Worm (Caenorhabditis elegans): ENCODE results near the gene col-172.

col-172 gene

DNA sequence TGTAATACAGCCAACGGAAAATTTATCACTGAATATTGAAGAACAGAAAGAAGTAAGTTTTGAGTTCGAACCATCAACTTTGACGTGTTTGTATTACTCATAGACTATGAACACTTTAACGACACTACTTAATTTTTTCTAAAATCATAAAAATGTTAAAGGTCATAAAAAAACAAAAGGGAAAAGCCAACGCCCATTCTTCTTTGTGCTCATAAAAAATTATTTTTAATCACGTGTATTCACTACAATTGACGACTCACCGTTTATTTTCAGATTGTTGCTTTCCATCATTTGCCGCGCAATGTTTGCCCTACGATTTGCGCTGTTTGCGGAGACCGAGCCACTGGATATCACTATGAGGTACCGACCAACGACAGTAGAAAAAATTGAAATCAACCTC is 16.4 kb upstream of the col-172 start:
- TF ChIP-seq unc-62 (GFP tag; optimal IDR thresholded peaks at IDR 0.05): no peak

DNA sequence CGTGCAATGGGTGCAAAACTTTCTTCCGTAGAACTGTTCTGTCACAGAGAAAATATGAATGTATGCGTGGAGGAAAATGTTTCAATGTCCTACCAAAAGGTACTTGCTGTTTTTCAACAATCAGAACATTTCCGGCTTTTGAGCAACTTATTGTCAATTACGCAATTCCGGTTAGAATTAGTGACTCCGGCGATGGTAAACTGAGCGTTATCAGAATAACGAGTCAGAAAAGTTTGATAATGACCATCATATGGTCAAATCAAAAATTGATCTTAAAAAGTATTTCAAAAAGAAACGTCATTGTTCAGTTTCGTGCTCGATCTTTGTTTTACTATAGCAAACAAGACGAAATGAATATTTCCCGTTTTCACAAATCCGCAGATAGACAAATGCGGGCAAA is 15.8 kb upstream of the col-172 start:
- no peak for TF ChIP-seq unc-62 (GFP tag; optimal IDR thresholded peaks at IDR 0.05)

DNA sequence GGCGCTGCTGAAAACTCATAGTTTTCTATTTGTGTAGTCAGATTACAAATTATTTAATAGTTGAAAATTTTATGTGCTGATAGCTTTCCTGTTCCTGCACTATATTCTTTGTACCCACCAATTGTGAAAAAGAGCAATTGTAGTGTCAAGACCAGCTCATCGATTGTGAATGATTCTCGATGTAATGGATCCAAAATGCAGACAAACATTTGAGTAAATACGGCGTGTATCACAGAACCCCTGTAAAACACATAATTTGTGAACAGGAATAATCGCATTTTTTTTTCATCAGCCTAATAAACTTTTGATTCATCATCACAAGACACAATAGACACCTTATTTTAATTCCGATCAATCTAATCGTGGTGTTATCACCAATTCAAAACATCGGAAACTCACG is 10.4 kb upstream of the col-172 start:
- TF ChIP-seq unc-62 (GFP tag; optimal IDR thresholded peaks at IDR 0.05): no peak

DNA sequence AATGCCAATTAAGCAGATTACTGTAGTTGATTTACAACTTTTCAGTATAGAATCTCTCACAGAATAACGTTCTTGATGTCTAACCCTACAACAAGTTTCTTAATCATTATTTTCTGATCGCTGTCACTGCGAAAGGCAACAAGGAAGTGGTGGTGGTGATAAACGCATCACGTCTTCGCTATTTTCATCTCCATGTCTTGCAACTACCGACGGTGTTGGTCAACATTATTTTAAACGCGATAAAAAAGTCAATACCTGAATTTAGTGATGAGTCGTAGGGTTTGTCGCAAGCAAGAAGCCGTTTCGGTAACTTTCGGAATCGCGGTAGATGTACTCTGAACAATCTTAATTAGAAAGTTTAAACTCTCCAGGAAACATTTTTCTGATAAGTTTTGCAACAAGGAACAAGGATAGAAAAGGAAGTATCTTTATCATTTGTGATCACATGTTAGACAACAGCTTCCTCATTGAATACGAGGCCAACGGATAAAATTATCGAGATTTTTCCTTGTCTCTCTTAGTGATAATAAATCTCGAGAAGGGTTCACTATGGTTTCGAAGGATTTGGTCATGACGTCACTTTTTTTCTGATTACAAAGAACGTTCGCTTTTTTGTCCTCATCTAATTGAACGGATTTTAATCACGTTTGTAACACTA is 8.7 kb upstream of the col-172 start:
- no peak for TF ChIP-seq unc-62 (GFP tag; optimal IDR thresholded peaks at IDR 0.05)

DNA sequence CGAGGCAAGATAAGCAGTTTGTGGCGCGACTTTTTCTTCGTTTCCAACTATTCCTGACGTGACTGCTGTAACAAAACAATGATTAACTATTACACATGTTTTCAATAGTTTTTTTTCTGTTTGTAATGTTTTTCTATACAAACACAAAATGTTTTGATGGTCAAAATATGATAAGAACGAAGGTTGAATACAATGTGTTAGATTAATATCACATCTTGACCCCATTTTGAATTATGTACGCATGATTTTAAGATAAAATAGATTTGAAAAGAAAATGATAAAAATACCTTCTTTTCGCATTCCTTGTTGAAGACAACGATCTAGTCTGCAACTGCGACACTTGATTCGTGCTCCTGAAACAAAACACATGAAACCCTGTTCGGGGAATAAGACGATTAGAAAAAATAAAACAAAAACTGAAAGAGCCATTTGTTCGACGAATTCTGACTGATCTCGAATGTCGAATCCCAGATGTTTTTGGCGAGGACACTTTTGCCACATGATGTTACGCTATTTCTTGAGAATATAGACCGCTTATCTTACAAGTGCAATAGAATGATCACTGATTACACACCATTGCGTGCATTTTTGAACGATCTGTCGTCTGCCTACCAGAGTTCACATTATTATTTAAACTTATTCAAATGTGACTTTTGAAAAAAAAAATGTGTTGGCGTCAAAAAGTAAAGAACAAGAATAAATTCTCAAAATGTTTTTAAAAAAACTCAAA is 7.3 kb upstream of the col-172 start:
- no peak for TF ChIP-seq unc-62 (GFP tag; optimal IDR thresholded peaks at IDR 0.05)

DNA sequence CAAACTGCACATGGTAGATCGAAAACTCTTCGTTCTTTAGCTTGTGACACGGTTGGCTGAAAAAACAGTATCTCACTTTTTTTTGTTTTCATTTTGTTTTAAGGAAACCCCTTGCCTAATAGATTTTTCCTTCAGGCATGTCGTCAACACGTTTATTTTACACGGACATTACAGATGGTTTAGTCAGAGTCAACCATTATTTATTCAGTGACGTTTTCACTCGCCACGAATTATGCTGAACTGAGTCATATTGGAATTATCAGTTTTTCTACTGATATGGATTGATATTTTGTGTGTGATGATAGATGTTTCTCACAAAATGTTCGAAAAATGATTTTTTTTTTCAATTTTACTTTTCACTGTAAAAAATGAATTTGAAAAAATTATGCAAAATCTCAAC is 5.2 kb upstream of the col-172 start:
- no peak for TF ChIP-seq unc-62 (GFP tag; optimal IDR thresholded peaks at IDR 0.05)

DNA sequence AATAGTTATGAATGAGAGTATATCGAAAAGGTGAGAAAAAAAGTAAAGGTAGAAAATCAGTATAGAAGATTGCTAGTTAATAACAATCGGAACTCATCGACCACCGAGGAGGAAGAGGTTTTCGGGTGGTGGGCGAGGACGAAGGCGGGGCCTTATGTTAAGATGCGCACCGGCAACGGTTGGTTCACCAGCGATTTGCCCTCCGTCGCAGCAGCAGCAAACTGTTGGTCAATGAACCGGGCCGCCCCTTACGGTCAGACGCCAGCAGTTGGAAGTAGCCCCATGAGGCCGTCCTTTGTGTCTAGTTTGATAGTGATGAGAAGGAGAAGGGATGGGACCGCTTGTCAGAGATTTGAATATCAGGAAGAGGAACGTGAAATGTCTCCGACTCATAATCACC is 3.7 kb upstream of the col-172 start, which contains the start of gene nhr-137:
nhr-137 (minus strand) TSS at position 101 of the 400 bp plus-strand sequence.
- no peak for TF ChIP-seq unc-62 (GFP tag; optimal IDR thresholded peaks at IDR 0.05)

DNA sequence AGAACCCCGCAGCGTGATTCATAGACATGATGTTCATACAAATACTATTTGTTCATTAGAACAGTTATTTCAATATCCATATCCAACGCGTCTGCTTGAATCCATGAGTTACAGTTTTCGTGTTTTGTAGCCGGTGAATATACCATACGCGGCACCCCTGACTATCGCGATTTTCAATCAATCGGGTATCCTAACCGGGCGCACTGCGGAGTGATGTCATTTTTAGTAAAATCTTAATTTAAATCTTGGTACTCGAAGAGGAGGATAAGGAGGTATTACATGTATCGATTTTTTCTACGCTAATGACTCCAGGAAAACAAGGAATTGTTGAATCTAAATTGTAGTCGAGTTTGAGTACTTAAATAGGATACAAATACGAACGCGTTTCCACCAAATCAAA is 3.3 kb upstream of the col-172 start:
- TF ChIP-seq unc-62 (GFP tag; optimal IDR thresholded peaks at IDR 0.05): no peak

DNA sequence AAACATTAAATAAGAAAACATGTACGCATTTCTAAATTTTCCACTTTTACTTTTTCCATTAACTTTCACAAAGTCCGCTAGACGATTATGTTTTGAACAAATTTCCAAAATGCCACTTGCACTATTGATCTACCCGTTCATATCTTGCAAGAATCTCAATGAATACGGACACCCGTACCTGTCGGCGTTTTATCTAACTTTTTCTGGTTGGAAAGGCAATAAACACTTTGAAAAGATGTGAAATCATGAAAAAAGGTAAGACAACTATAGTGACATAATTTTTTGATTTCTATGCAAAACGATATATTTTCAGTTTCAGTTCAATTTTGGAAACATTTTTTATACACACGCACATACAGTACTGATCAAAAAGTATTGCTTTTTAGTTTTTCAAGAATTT is 902 bp upstream of the col-172 start:
- no peak for TF ChIP-seq unc-62 (GFP tag; optimal IDR thresholded peaks at IDR 0.05)

DNA sequence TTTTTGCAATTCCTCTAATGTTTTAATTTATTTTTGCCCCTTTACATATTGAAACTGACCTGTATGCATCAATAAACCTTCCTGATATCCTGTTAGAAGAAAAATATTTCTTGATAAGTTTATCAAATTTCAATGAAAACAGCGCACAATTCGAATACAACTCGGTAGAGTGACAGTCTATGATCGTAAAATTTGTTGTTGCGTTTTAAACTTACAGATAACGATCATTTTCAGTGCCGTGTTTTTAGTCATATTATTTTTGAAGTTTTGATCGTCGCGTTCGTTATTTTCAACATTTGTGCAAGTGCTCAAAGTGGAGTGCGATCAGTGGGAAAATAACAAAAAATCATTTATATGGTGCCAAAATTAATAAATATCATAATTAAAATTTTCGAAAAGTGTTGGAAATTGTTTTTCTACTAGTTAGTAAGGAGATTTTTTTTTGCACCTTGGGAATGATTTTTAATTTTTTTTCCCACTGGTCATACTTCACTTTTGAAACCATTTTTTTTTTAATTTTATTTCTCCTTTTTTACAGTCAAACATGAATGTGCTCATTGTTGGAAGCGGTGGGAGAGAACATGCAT is 1.8 kb downstream of the col-172 start, which contains the start of gene F38B6.4:
F38B6.4 (plus strand) TSS at position 537 of the 587 bp plus-strand sequence.
- TF ChIP-seq unc-62 (GFP tag; optimal IDR thresholded peaks at IDR 0.05): no peak

DNA sequence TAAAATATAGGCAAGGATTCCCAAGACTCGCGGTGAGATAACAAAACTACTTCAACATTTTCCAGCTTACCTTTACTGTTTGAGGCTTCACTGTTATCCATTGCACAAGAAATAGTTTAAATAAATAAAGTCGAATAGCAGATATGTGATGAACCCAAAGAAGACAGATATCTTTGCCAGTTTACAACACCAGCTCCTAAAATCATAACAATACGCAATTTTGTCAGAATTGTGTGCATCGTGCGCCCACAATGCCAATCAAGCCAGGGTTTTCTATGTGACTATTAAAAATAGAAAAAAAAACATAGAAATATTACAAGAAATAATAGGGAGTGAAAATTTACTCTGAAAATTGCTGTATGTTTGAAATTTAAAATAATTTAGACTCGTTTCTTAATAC is 10.1 kb downstream of the col-172 start, which contains the start of gene F38B6.8:
F38B6.8 (minus strand) TSS at position 101 of the 400 bp plus-strand sequence.
- TF ChIP-seq unc-62 (GFP tag; optimal IDR thresholded peaks at IDR 0.05): no peak

DNA sequence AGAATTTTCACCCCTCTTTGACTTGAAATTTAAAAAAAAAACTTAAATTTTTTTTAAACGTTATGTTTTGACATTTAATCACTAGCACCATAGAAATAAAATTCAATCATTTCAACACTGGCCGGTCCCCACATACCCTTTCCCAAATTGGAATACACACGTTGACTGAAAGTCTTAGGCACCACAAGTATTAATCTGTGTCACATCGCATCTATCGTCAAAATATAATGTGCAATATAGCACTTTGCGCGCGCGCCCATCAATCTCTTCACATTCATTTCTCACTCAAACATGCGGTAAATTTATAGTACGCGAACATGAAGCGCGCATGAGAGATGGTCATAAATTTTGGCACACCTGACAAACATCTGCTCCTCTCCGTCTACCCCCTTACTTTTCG is 14.7 kb downstream of the col-172 start:
- TF ChIP-seq unc-62 (GFP tag; optimal IDR thresholded peaks at IDR 0.05): no peak

DNA sequence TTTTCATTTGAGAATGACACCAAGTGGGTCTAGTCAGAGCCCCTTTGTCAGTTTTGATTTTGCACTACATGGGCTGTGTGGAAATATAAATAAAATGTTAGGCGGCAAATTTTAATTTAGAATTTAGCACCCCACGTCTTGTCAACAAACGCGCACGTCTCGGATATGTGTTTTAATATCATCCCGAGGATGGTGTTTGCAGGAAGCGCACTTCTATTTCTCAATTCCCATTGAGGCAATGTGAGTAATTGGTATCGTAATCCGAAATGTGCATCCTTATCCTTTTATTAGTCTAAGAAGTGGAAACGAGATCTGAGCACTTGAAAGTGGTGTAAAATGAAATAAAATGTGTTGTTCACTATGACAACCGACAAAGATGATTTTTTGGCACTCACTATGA is 15.1 kb downstream of the col-172 start:
- TF ChIP-seq unc-62 (GFP tag; optimal IDR thresholded peaks at IDR 0.05): no peak

DNA sequence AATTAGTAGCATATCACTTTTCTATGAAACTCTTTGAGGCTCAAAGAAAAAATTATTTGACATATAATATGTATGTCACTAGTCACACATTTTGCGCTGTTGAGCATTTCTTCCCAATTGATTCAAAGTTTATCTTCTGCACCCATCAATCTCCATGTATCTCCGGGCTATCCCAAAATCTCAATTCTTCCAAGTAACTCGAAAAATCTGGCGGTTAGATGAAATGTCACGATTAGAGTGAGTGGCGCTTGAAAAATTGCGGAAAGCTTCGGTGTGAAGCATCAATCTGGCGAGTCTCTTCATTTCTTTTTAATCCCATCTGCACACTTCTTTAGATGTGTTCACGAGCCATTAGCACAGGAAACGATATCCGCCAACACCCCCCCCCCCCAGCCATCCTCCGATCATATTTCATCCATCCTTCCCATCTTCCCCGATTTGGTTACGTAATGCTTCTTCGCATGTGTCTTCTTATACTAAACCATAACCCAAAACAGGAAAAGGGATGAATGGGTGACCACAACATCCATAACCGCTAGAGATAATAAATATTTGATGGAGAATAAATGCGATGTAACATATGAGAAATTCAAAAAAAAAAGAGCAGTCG is 16.4 kb downstream of the col-172 start:
- TF ChIP-seq unc-62 (GFP tag; optimal IDR thresholded peaks at IDR 0.05): no peak

DNA sequence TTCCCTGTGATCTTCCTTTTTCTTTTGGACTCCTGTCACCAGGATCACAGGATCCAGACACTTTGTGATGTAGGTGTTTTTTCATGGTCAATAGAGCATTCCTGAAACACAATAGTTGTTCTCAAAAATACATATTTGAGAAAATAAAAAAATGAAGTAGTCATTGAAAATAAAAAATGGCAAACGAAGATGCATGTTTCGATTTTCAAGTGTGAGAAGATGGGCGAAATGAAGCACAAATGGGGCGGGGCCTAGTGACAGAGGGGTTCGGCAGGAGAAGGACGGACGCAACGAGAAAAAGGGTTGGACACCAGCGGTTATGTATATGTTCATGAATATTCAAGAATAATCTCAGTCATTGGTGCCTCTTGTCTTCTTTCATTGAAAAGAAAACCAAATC is 17.4 kb downstream of the col-172 start, which contains the start of gene F38B6.6:
F38B6.6 (minus strand) TSS at position 101 of the 400 bp plus-strand sequence.
- no peak for TF ChIP-seq unc-62 (GFP tag; optimal IDR thresholded peaks at IDR 0.05)

DNA sequence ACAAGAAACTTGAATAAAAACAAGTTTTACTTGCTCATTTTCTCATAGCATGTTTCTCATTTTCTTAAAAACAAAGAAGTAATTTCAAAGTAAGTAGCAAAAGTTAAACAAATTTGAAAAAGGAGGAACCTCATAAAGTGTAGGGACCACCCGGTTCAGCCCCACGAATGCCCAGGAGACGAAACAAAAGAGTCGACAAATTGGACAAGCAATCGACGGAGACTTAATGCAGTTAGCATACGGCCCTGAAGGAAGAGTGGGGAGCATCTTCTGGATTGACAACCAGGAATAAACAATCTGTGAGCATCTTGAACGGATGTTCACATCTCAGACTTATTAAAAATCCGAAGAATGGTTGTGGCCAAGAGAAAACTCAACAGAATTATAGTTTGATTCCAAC is 19.0 kb downstream of the col-172 start:
- TF ChIP-seq unc-62 (GFP tag; optimal IDR thresholded peaks at IDR 0.05): no peak

Measured in whole organism, dauer.